Worm (Caenorhabditis elegans) whole organism, L4/young adult: ENCODE results near the gene ZK353.4.

Experiments used
- dao-5 ChIP-seq: sonication (generic microtip); optimal IDR thresholded peaks from 2 replicates; lab custom pipeline; 2016; ENCODE audit warnings: missing genotype, missing genetic modification characterization, moderate library complexity, missing compliant biosample characterization
- him-1 ChIP-seq: sonication (generic microtip); optimal IDR thresholded peaks from 2 replicates; lab custom pipeline; 2016; ENCODE audit warnings: missing genotype, missing genetic modification reagents, missing genetic modification characterization, missing compliant biosample characterization

ce11 chrIII:8409166-8409565 lies 19.7 kb upstream of the ZK353.4 start, which contains the start of gene ZK353.9:
- TF ChIP-seq dao-5 (tag; lab: Kevin White, UChicago), result no peak
- TF ChIP-seq him-1 (tag; lab: Kevin White, UChicago), result no peak
